Fruit fly (Drosophila melanogaster): Measurements from ENCODE around the gene CrebA.

The CrebA gene

DNA sequence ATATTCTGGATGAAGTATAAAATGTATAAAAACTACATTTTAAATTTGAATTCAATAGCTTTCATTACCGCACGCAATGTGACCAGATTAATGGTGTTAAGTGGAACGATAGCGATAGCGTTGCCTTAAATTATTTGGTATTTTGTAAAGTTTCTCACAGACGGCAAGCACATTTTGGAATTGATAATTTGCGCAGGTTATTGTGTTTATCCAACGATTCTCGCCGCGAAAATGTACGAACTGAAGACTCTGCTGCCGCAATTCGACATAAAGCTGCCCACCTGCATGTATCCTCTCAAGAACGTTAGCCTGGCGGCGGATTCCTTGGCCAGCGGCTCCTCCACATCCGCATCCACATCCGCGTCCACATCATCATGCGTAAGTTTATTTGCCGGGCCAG lies 48.3 kb downstream of the CrebA start, which contains the start of gene AIMP2 (continued):
- TF ChIP-seq Hmr (GFP tag; optimal IDR thresholded peaks at IDR 0.05) (no peak), BEAF-32 (GFP tag; optimal IDR thresholded peaks at IDR 0.05) (peak; percentile 44), Sry-δ (GFP tag; optimal IDR thresholded peaks at IDR 0.05) (peak; percentile 47), Meics (GFP tag; optimal IDR thresholded peaks at IDR 0.05) (no peak), Ets97D (GFP tag; optimal IDR thresholded peaks at IDR 0.05) (peak; percentile 11), CG33213 (GFP tag; optimal IDR thresholded peaks at IDR 0.05) (no peak), dpn (GFP tag; optimal IDR thresholded peaks at IDR 0.05) (no peak), CG13894 (tag; optimal IDR thresholded peaks at IDR 0.05) (no peak), CG10147 (GFP tag; optimal IDR thresholded peaks at IDR 0.05) (no peak), ham (GFP tag; IDR thresholded peaks at IDR 0.05) (no peak), Dbx (GFP tag; IDR thresholded peaks at IDR 0.05) (no peak), crc (GFP tag; optimal IDR thresholded peaks at IDR 0.05) (no peak), vnd (GFP tag; IDR thresholded peaks at IDR 0.05; ENCODE audit: partially characterized antibody) (no peak), CG9797 (GFP tag; optimal IDR thresholded peaks at IDR 0.05) (peak; percentile 78), CG12659 (GFP tag; optimal IDR thresholded peaks at IDR 0.05) (peak; percentile 15), CG13775 (GFP tag; optimal IDR thresholded peaks at IDR 0.05) (peak; percentile 100), Side (GFP tag; optimal IDR thresholded peaks at IDR 0.05) (no peak), Opbp (GFP tag; IDR thresholded peaks at IDR 0.05; ENCODE audit: partially characterized antibody) (0 out of 3 replicates have a peak, but pooled peaks have one; percentile 4), btn (GFP tag; optimal IDR thresholded peaks at IDR 0.05) (no peak), Scr (GFP tag; IDR thresholded peaks at IDR 0.05; ENCODE audit: partially characterized antibody) (peak; percentile 31; the same call in 1 of the 2 replicates), CG34422 (GFP tag; IDR thresholded peaks at IDR 0.05) (peak; percentile 12; the same call in 1 of the 3 replicates), kay (GFP tag; optimal IDR thresholded peaks at IDR 0.05) (no peak), unc-4 (GFP tag; IDR thresholded peaks at IDR 0.05; ENCODE audit: partially characterized antibody) (peak; percentile 49), tx (GFP tag; optimal IDR thresholded peaks at IDR 0.05) (no peak), Dip2 (GFP tag; IDR thresholded peaks at IDR 0.05) (no peak), trem (tag; optimal IDR thresholded peaks at IDR 0.05) (peak; percentile 21), tgo (GFP tag; IDR thresholded peaks at IDR 0.05) (no peak), mirr (GFP tag; optimal IDR thresholded peaks at IDR 0.05) (no peak), slp2 (GFP tag; optimal IDR thresholded peaks at IDR 0.05) (no peak), CG1603 (tag; optimal IDR thresholded peaks at IDR 0.05) (peak; percentile 63), CG7271 (tag; optimal IDR thresholded peaks at IDR 0.05) (no peak), CG30020 (tag; optimal IDR thresholded peaks at IDR 0.05) (peak; percentile 21), phol (tag; optimal IDR thresholded peaks at IDR 0.05) (peak; percentile 0), da (GFP tag; optimal IDR thresholded peaks at IDR 0.05) (no peak), Taf1 (GFP tag; IDR thresholded peaks at IDR 0.05) (no peak), CG16813 (GFP tag; IDR thresholded peaks at IDR 0.05; ENCODE audit: partially characterized antibody) (0 out of 3 replicates have a peak, but pooled peaks have one; percentile 17), Xbp1 (GFP tag; optimal IDR thresholded peaks at IDR 0.05) (no peak), Myb (GFP tag; optimal IDR thresholded peaks at IDR 0.05) (peak; percentile 72), CG34224 (GFP tag; IDR thresholded peaks at IDR 0.05; ENCODE audit: partially characterized antibody) (0 out of 3 replicates have a peak, but pooled peaks have one; percentile 20), HLH4C (GFP tag; IDR thresholded peaks at IDR 0.05; ENCODE audit: partially characterized antibody) (peak; percentile 46; the same call in 1 of the 3 replicates), CG17568 (GFP tag; optimal IDR thresholded peaks at IDR 0.05) (no peak), NC2β (GFP tag; optimal IDR thresholded peaks at IDR 0.05) (no peak), MBD-R2 (GFP tag; IDR thresholded peaks at IDR 0.05) (peak; percentile 71), CG4424 (GFP tag; optimal IDR thresholded peaks at IDR 0.05) (no peak), peb (GFP tag; IDR thresholded peaks at IDR 0.05) (no peak), chif (GFP tag; optimal IDR thresholded peaks at IDR 0.05) (no peak), CG18011 (GFP tag; optimal IDR thresholded peaks at IDR 0.05) (no peak), E2f2 (GFP tag; IDR thresholded peaks at IDR 0.05) (peak; percentile 89), inv (GFP tag; IDR thresholded peaks at IDR 0.05; ENCODE audit: partially characterized antibody) (0 out of 2 replicates have a peak, but pooled peaks have one; percentile 13), dm (GFP tag; optimal IDR thresholded peaks at IDR 0.05) (peak; percentile 34)

All from whole organism, embryonic.